Fruit fly (Drosophila melanogaster) whole organism, embryonic: ENCODE data around the gene CG46059.

Source experiments
- CG10979 ChIP-seq: fragments of 200-800 bp; sonication (Bioruptor generic); optimal IDR thresholded peaks from 2 replicates; lab custom pipeline; 2018; ENCODE audit warnings: missing biosample characterization, mild to moderate bottlenecking, missing genetic modification characterization, moderate library complexity
- CG11085 ChIP-seq: fragments of 200-800 bp; sonication (Bioruptor generic); IDR thresholded peaks from 2 replicates; pipeline ENCODE4 v1.3.6; 2022; ENCODE audit warnings: missing biosample characterization, missing genetic modification characterization
- CG11560 ChIP-seq: fragments of 200-800 bp; sonication (Bioruptor generic); IDR thresholded peaks from 3 replicates; pipeline ENCODE4 v1.3.6; 2022; ENCODE audit warnings: missing biosample characterization, missing genetic modification characterization
- CG12155 ChIP-seq: fragments of 200-800 bp; sonication (Bioruptor generic); optimal IDR thresholded peaks from 3 replicates; lab custom pipeline; 2016; ENCODE audit warnings: missing biosample characterization, missing genetic modification characterization
- CG13894 ChIP-seq: fragments of 200-800 bp; sonication (Bioruptor generic); optimal IDR thresholded peaks from 3 replicates; lab custom pipeline; 2018; ENCODE audit warnings: missing biosample characterization, mild to moderate bottlenecking, missing genetic modification characterization, moderate library complexity
- CG14710 ChIP-seq: fragments of 200-800 bp; sonication (Bioruptor generic); optimal IDR thresholded peaks from 3 replicates; lab custom pipeline; 2019; ENCODE audit warnings: missing biosample characterization, mild to moderate bottlenecking, missing genetic modification characterization, moderate library complexity
- CG16815 ChIP-seq: fragments of 200-800 bp; sonication (Bioruptor generic); optimal IDR thresholded peaks from 3 replicates; lab custom pipeline; 2017; ENCODE audit warnings: missing biosample characterization, mild to moderate bottlenecking, missing genetic modification characterization
- CG17328 ChIP-seq: fragments of 200-800 bp; sonication (Bioruptor generic); IDR thresholded peaks from 2 replicates; pipeline ENCODE4 v1.3.6; 2022; ENCODE audit warnings: missing biosample characterization, missing genetic modification characterization
- CG18476 ChIP-seq: fragments of 200-800 bp; sonication (Bioruptor generic); optimal IDR thresholded peaks from 2 replicates; lab custom pipeline; 2016; ENCODE audit warnings: missing biosample characterization, mild to moderate bottlenecking, missing genetic modification characterization
- CG2678 ChIP-seq: fragments of 200-800 bp; sonication (Bioruptor generic); optimal IDR thresholded peaks from 3 replicates; lab custom pipeline; 2019; ENCODE audit warnings: missing biosample characterization, mild to moderate bottlenecking, missing genetic modification characterization, moderate library complexity
- CG2712 ChIP-seq: fragments of 200-800 bp; optimal IDR thresholded peaks from 3 replicates; lab custom pipeline; 2019; ENCODE audit warnings: missing biosample characterization, mild to moderate bottlenecking, missing genetic modification characterization, moderate library complexity
- CG3065 ChIP-seq: fragments of 200-800 bp; sonication (Bioruptor generic); optimal IDR thresholded peaks from 2 replicates; lab custom pipeline; 2016; ENCODE audit warnings: missing biosample characterization, missing genetic modification characterization
- CG31441 ChIP-seq: fragments of 200-800 bp; sonication (Bioruptor generic); IDR thresholded peaks from 2 replicates; pipeline ENCODE4 v1.3.6; 2022; ENCODE audit warnings: missing biosample characterization, missing genetic modification characterization
- CG4360 ChIP-seq: fragments of 200-800 bp; sonication (Bioruptor generic); IDR thresholded peaks from 2 replicates; pipeline ENCODE4 v1.3.6; 2022; ENCODE audit warnings: missing biosample characterization, missing genetic modification characterization
- CG4424 ChIP-seq: fragments of 200-800 bp; sonication (Bioruptor generic); optimal IDR thresholded peaks from 3 replicates; lab custom pipeline; 2016; ENCODE audit warnings: missing biosample characterization, missing genetic modification characterization
- CG4854 ChIP-seq: fragments of 200-800 bp; sonication (Bioruptor generic); optimal IDR thresholded peaks from 2 replicates; lab custom pipeline; 2016; ENCODE audit warnings: missing biosample characterization, missing genetic modification characterization, inconsistent platforms
- CG5180 ChIP-seq: fragments of 200-800 bp; sonication (Bioruptor generic); optimal IDR thresholded peaks from 3 replicates; lab custom pipeline; 2017; ENCODE audit warnings: missing biosample characterization, missing genetic modification characterization, mild to moderate bottlenecking, moderate library complexity, missing genetic modification reagents
- CG6813 ChIP-seq: fragments of 200-800 bp; sonication (Bioruptor generic); optimal IDR thresholded peaks from 2 replicates; lab custom pipeline; 2017; ENCODE audit warnings: missing biosample characterization, missing genetic modification characterization, mild to moderate bottlenecking, moderate library complexity, missing genetic modification reagents
- CG7786 ChIP-seq: fragments of 200-800 bp; sonication (Bioruptor generic); optimal IDR thresholded peaks from 2 replicates; lab custom pipeline; 2016; ENCODE audit warnings: missing biosample characterization, missing genetic modification characterization
- CG7839 ChIP-seq: fragments of 200-800 bp; sonication (Bioruptor generic); optimal IDR thresholded peaks from 3 replicates; lab custom pipeline; 2018; ENCODE audit warnings: missing biosample characterization, mild to moderate bottlenecking, missing genetic modification characterization, moderate library complexity
- CG8924 ChIP-seq: fragments of 200-800 bp; optimal IDR thresholded peaks from 3 replicates; lab custom pipeline; 2019; ENCODE audit warnings: missing biosample characterization, mild to moderate bottlenecking, missing genetic modification characterization, moderate library complexity
- Camta ChIP-seq: fragments of 200-800 bp; sonication (Bioruptor generic); optimal IDR thresholded peaks from 2 replicates; lab custom pipeline; 2016; ENCODE audit warnings: missing biosample characterization, missing genetic modification characterization
- Deaf1 ChIP-seq: fragments of 200-800 bp; optimal IDR thresholded peaks from 3 replicates; lab custom pipeline; 2019; ENCODE audit warnings: missing biosample characterization, mild to moderate bottlenecking, missing genetic modification characterization, moderate library complexity
- Ets65A ChIP-seq: fragments of 200-800 bp; sonication (Bioruptor generic); peaks from one replicate; lab custom pipeline; 2016; ENCODE audit warnings: missing biosample characterization, missing genetic modification characterization
- NC2β ChIP-seq: fragments of 200-800 bp; sonication (Bioruptor generic); optimal IDR thresholded peaks from 2 replicates; lab custom pipeline; 2016; ENCODE audit warnings: missing biosample characterization, missing genetic modification characterization
- Poxn ChIP-seq: fragments of 200-800 bp; sonication (Bioruptor generic); IDR thresholded peaks from 2 replicates; pipeline ENCODE4 v1.3.6; 2022; ENCODE audit warnings: missing biosample characterization, missing genetic modification characterization
- Rx ChIP-seq: fragments of 200-800 bp; sonication (Bioruptor generic); IDR thresholded peaks from 2 replicates; pipeline ENCODE4 v1.3.6; 2022; ENCODE audit warnings: missing biosample characterization, missing genetic modification characterization
- Trl ChIP-seq, 3 experiments: fragments of >200 bp in 2 of 3; fragments of 200-800 bp in 1 of 3; sonication (Bioruptor generic) in 1 of 3; optimal IDR thresholded peaks; 2 replicates in 1 of 3; 3 replicates in 2 of 3; lab custom pipeline; 2016 to 2017; ENCODE audit warnings: missing biosample characterization in 1 of 3, missing genetic modification characterization in 1 of 3
- ab ChIP-seq: fragments of 200-800 bp; sonication (Bioruptor generic); optimal IDR thresholded peaks from 2 replicates; lab custom pipeline; 2016; ENCODE audit warnings: missing biosample characterization, missing genetic modification characterization
- bcd ChIP-seq: fragments of 200-800 bp; sonication (Bioruptor generic); optimal IDR thresholded peaks from 2 replicates; lab custom pipeline; 2017; ENCODE audit warnings: missing biosample characterization, mild to moderate bottlenecking, missing genetic modification characterization
- cg ChIP-seq: fragments of 200-800 bp; sonication (Bioruptor generic); optimal IDR thresholded peaks from 3 replicates; lab custom pipeline; 2019; ENCODE audit warnings: missing biosample characterization, mild to moderate bottlenecking, missing genetic modification characterization, moderate library complexity
- chn ChIP-seq: fragments of 200-800 bp; sonication (Bioruptor generic); optimal IDR thresholded peaks from 2 replicates; lab custom pipeline; 2016; ENCODE audit warnings: missing biosample characterization, missing genetic modification characterization
- corto ChIP-seq: fragments of 200-800 bp; sonication (Bioruptor generic); optimal IDR thresholded peaks from 2 replicates; lab custom pipeline; 2016; ENCODE audit warnings: missing biosample characterization, mild to moderate bottlenecking, missing genetic modification characterization, moderate library complexity
- dpn ChIP-seq, 2 experiments: fragments of 200-800 bp; sonication (Bioruptor generic); optimal IDR thresholded peaks; 3 replicates each; lab custom pipeline; 2016; ENCODE audit warnings: missing biosample characterization in 2 of 2, missing genetic modification characterization in 2 of 2
- eyg ChIP-seq: fragments of 200-800 bp; sonication (Bioruptor generic); optimal IDR thresholded peaks from 3 replicates; lab custom pipeline; 2016; ENCODE audit warnings: missing biosample characterization, missing genetic modification characterization
- gcm2 ChIP-seq: fragments of 200-800 bp; sonication (Bioruptor generic); optimal IDR thresholded peaks from 2 replicates; lab custom pipeline; 2016; ENCODE audit warnings: missing biosample characterization, missing genetic modification characterization
- gfzf ChIP-seq: fragments of 200-800 bp; sonication (Bioruptor generic); optimal IDR thresholded peaks from 2 replicates; lab custom pipeline; 2016; ENCODE audit warnings: missing biosample characterization, mild to moderate bottlenecking, missing genetic modification characterization, moderate library complexity
- hbn ChIP-seq: fragments of 200-800 bp; sonication (Bioruptor generic); IDR thresholded peaks from 2 replicates; pipeline ENCODE4 v1.3.6; 2022; ENCODE audit warnings: missing biosample characterization, missing genetic modification characterization; ENCODE audit not compliant: partially characterized antibody
- jumu ChIP-seq: fragments of 200-800 bp; sonication (Bioruptor generic); optimal IDR thresholded peaks from 3 replicates; lab custom pipeline; 2016; ENCODE audit warnings: missing biosample characterization, missing genetic modification characterization
- pho ChIP-seq: fragments of 200-800 bp; sonication (Bioruptor generic); optimal IDR thresholded peaks from 2 replicates; lab custom pipeline; 2016; ENCODE audit warnings: missing biosample characterization, missing genetic modification characterization
- rib ChIP-seq: fragments of 200-800 bp; sonication (Bioruptor generic); IDR thresholded peaks from 2 replicates; pipeline ENCODE4 v1.3.6; 2022; ENCODE audit warnings: missing biosample characterization, missing genetic modification characterization
- ro ChIP-seq: fragments of 200-800 bp; sonication (Bioruptor generic); IDR thresholded peaks from 2 replicates; pipeline ENCODE4 v1.3.6; 2022; ENCODE audit warnings: missing biosample characterization, missing genetic modification characterization
- sisA ChIP-seq: fragments of 200-800 bp; sonication (Bioruptor generic); IDR thresholded peaks from 2 replicates; pipeline ENCODE4 v1.3.6; 2022; ENCODE audit warnings: missing biosample characterization, missing genetic modification characterization
- slbo ChIP-seq: fragments of 200-800 bp; sonication (Bioruptor generic); IDR thresholded peaks from 2 replicates; pipeline ENCODE4 v1.3.6; 2022; ENCODE audit warnings: missing biosample characterization, missing genetic modification characterization
- slp2 ChIP-seq: fragments of 200-800 bp; sonication (Bioruptor generic); optimal IDR thresholded peaks from 2 replicates; lab custom pipeline; 2016; ENCODE audit warnings: missing biosample characterization, missing genetic modification characterization
- sr ChIP-seq: fragments of 200-800 bp; sonication (Bioruptor generic); IDR thresholded peaks from 3 replicates; pipeline ENCODE4 v1.3.6; 2022; ENCODE audit warnings: missing biosample characterization, missing genetic modification characterization
- tio ChIP-seq: fragments of 200-800 bp; sonication (Bioruptor generic); optimal IDR thresholded peaks from 2 replicates; lab custom pipeline; 2017; ENCODE audit warnings: missing biosample characterization, missing genetic modification characterization, inconsistent platforms
- trh ChIP-seq: fragments of 200-800 bp; sonication (Bioruptor generic); optimal IDR thresholded peaks from 2 replicates; lab custom pipeline; 2016; ENCODE audit warnings: missing biosample characterization, missing genetic modification characterization
- tup ChIP-seq: fragments of 200-800 bp; sonication (Bioruptor generic); optimal IDR thresholded peaks from 2 replicates; lab custom pipeline; 2016; ENCODE audit warnings: missing biosample characterization, mild to moderate bottlenecking, missing genetic modification characterization, moderate library complexity

CG46059 gene

DNA sequence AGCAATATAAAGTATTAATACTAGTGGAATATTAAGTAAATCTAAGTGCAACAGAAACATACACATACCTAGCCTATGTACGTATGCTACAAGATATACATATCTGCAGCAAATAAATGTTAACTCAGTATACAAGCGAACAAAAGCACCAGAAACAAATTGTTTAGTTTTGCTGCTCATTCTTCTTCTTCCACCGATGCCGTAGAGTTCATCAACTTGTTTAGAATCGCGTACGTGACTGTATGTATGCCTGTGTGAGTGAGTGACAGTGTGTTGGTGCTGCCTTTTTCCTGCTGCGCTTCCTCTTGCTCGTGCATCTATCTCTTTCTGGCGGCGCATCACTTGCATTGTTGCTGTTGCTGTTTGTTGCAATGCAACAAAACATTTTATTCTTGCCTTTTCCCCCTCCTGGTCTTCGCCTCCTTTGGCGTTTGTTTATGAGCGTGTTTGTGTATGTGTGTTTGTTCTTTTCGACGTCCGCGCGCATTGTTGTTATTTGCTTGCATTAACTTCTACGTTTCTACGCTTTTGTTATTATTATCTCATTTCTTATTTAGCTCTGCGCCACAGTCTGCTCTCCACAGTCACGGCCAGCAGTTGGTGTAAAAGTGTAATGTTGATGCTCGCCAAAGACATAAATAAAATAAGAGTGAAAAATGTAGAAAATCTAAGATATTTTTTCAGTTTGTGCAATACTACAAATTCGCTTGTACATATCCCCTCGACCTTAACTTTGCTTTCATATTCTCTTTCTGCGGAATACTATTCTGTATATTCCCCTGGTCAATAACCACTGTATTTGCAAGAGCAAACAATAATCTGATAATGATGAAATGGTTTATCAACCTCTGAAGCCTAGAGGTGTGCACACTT, 24.7 kb downstream of the CG46059 start (continued):
- 0 out of 2 replicates have a peak, but pooled peaks have one; percentile 12 for TF ChIP-seq CG17328 (GFP tag; lab: Robert Waterston, UW)
- TF ChIP-seq CG3065 (GFP tag; lab: Kevin White, UChicago), result no peak
- TF ChIP-seq CG18476 (GFP tag; lab: Kevin White, UChicago), result peak; percentile 13
- TF ChIP-seq CG8924 (tag; lab: Kevin White, UChicago), result peak; percentile 15
- TF ChIP-seq CG4360, result peak; percentile 69
- no peak for TF ChIP-seq ab (GFP tag; lab: Kevin White, UChicago)
- TF ChIP-seq CG11085 (GFP tag; lab: Robert Waterston, UW), result no peak
- TF ChIP-seq CG16815, result peak; percentile 19
- TF ChIP-seq slbo (GFP tag; lab: Robert Waterston, UW), result peak; percentile 22; the same call in 1 of the 2 replicates
- peak; percentile 34 for TF ChIP-seq CG7839 (tag; lab: Kevin White, UChicago)
- peak; percentile 93 for TF ChIP-seq Ets65A (GFP tag; lab: Kevin White, UChicago)
- peak; percentile 84 for TF ChIP-seq cg
- no peak for TF ChIP-seq CG11560 (tag; lab: Robert Waterston, UW)
- TF ChIP-seq pho (GFP tag; lab: Kevin White, UChicago), result peak; percentile 0
- peak; percentile 25 for TF ChIP-seq chn
- TF ChIP-seq CG4424 (GFP tag; lab: Kevin White, UChicago), result peak; percentile 60
- TF ChIP-seq eyg (GFP tag; lab: Kevin White, UChicago), result no peak
- TF ChIP-seq gcm2 (GFP tag; lab: Kevin White, UChicago), result no peak
- TF ChIP-seq CG2712 (tag; lab: Kevin White, UChicago), result peak; percentile 62
- peak; percentile 48 for TF ChIP-seq CG2678 (tag; lab: Kevin White, UChicago)
- peak; percentile 51 for TF ChIP-seq CG6813 (GFP tag; lab: Kevin White, UChicago)
- 0 out of 2 replicates have a peak, but pooled peaks have one; percentile 8 for TF ChIP-seq ro
- peak; percentile 24 for TF ChIP-seq bcd (GFP tag; lab: Kevin White, UChicago)
- TF ChIP-seq Deaf1 (tag; lab: Kevin White, UChicago), result no peak
- no peak for TF ChIP-seq CG7786 (GFP tag; lab: Kevin White, UChicago)
- TF ChIP-seq CG14710 (tag; lab: Kevin White, UChicago), result peak; percentile 39
- TF ChIP-seq corto (GFP tag; lab: Kevin White, UChicago), result peak; percentile 20
- TF ChIP-seq jumu, result peak; percentile 18
- peak; percentile 19 for TF ChIP-seq CG5180 (GFP tag; lab: Kevin White, UChicago)
- no peak for TF ChIP-seq hbn (GFP tag; lab: Robert Waterston, UW)
- TF ChIP-seq Trl (optimal IDR thresholded peaks at IDR 0.05; lab: Kevin White, UChicago), result no peak
- TF ChIP-seq Trl (GFP tag; optimal IDR thresholded peaks at IDR 0.05; lab: Kevin White, UChicago), result peak; percentile 11
- peak; percentile 48 for TF ChIP-seq tio
- peak; percentile 53; the same call in 1 of the 2 replicates for TF ChIP-seq CG31441 (GFP tag; lab: Robert Waterston, UW)
- no peak for TF ChIP-seq tup (GFP tag; lab: Kevin White, UChicago)
- TF ChIP-seq CG13894, result no peak
- TF ChIP-seq CG4854 (GFP tag; lab: Kevin White, UChicago), result no peak
- no peak for TF ChIP-seq slp2
- no peak for TF ChIP-seq Poxn (GFP tag; lab: Robert Waterston, UW)
- no peak for TF ChIP-seq trh (GFP tag; lab: Kevin White, UChicago)
- no peak for TF ChIP-seq Camta
- no peak for TF ChIP-seq NC2β (GFP tag; lab: Kevin White, UChicago)
- TF ChIP-seq sr (GFP tag; lab: Robert Waterston, UW), result no peak
- no peak for TF ChIP-seq rib
- peak; percentile 41; the same call in 1 of the 2 replicates for TF ChIP-seq sisA (GFP tag; lab: Robert Waterston, UW)
- TF ChIP-seq CG12155 (GFP tag; lab: Kevin White, UChicago), result peak; percentile 17
- peak; percentile 9 for TF ChIP-seq CG10979
- TF ChIP-seq gfzf (GFP tag; lab: Kevin White, UChicago), result no peak
- TF ChIP-seq dpn (GFP tag; optimal IDR thresholded peaks at IDR 0.05; lab: Kevin White, UChicago), result peak; percentile 3 to 35
- TF ChIP-seq Rx (GFP tag; lab: Robert Waterston, UW), result 0 out of 2 replicates have a peak, but pooled peaks have one; percentile 20
